Worm (Caenorhabditis elegans): ENCODE results near the gene ZK84.2.

ZK84.2 gene

DNA sequence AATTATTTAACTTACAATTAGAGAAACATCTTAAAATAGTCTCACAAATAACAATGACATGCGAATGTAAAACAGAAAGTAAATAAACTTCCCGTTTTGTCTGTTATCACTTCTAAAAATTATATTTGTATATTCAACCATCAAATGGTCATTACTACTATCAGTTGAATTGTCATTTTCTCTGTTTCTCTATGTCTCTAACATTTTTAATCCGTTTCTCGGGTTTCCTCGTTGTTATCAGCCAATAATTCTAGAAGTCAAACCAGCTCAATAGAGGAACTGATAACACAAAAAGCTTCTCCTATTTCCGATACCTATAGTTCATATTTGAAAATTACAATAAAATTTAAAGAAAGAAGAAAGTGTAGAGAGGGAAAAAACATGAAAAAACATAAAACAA is 12.5 kb downstream of the ZK84.2 start (continued):
- no peak for TF ChIP-seq hlh-17 (GFP tag; optimal IDR thresholded peaks at IDR 0.05; ENCODE audit: borderline replicate concordance)
- TF ChIP-seq unc-98 (GFP tag; IDR thresholded peaks at IDR 0.05) = no peak
- TF ChIP-seq dpl-1 (GFP tag; optimal IDR thresholded peaks at IDR 0.05) = no peak
- no peak for TF ChIP-seq unc-62 (GFP tag; optimal IDR thresholded peaks at IDR 0.05)
- TF ChIP-seq lin-39 (tag; optimal IDR thresholded peaks at IDR 0.05) = no peak
- no peak for TF ChIP-seq lin-13 (GFP tag; optimal IDR thresholded peaks at IDR 0.05)
- TF ChIP-seq swsn-7 (tag; optimal IDR thresholded peaks at IDR 0.05) = no peak
- TF ChIP-seq efl-3 (GFP tag; optimal IDR thresholded peaks at IDR 0.05) = no peak
- no peak for TF ChIP-seq isw-1 (GFP tag; IDR thresholded peaks at IDR 0.05)
- TF ChIP-seq nhr-20 (tag; optimal IDR thresholded peaks at IDR 0.05) = peak; percentile 42
- TF ChIP-seq elt-2 (tag; optimal IDR thresholded peaks at IDR 0.05) = peak; percentile 100
- no peak for TF ChIP-seq hlh-4 (tag; optimal IDR thresholded peaks at IDR 0.05)
- TF ChIP-seq fkh-8 (tag; optimal IDR thresholded peaks at IDR 0.05) = no peak
- TF ChIP-seq egl-13 (tag; optimal IDR thresholded peaks at IDR 0.05) = no peak
- no peak for TF ChIP-seq lin-35 (GFP tag; optimal IDR thresholded peaks at IDR 0.05)
- no peak for TF ChIP-seq C16A3.4 (tag; optimal IDR thresholded peaks at IDR 0.05)
- TF ChIP-seq tbx-2 (tag; optimal IDR thresholded peaks at IDR 0.05) = no peak
- TF ChIP-seq efl-1 (optimal IDR thresholded peaks at IDR 0.05) = no peak
- TF ChIP-seq efl-1 (GFP tag; optimal IDR thresholded peaks at IDR 0.05 in 1 of 2) = peak in 1 of 2 experiments; percentile 73
- no peak for TF ChIP-seq aha-1 (tag; optimal IDR thresholded peaks at IDR 0.05)
- no peak for TF ChIP-seq zag-1 (tag; optimal IDR thresholded peaks at IDR 0.05)
- no peak for TF ChIP-seq nhr-28 (tag; optimal IDR thresholded peaks at IDR 0.05)
- TF ChIP-seq ztf-4 (tag; optimal IDR thresholded peaks at IDR 0.05) = no peak
- TF ChIP-seq ztf-11 (tag; optimal IDR thresholded peaks at IDR 0.05) = no peak
- no peak for TF ChIP-seq sox-4 (tag; optimal IDR thresholded peaks at IDR 0.05)
- TF ChIP-seq xbp-1 (tag; optimal IDR thresholded peaks at IDR 0.05) = no peak
- TF ChIP-seq sup-37 (GFP tag; optimal IDR thresholded peaks at IDR 0.05) = no peak
- no peak for TF ChIP-seq ceh-63 (GFP tag; optimal IDR thresholded peaks at IDR 0.05)
- no peak for TF ChIP-seq nhr-237 (tag; optimal IDR thresholded peaks at IDR 0.05)
- peak in 1 of 2 experiments; percentile 36 for TF ChIP-seq lsy-2 (tag; optimal IDR thresholded peaks at IDR 0.05)
- TF ChIP-seq elt-3 (tag; optimal IDR thresholded peaks at IDR 0.05) = no peak
- no peak for TF ChIP-seq mef-2 (tag; optimal IDR thresholded peaks at IDR 0.05)
- no peak for TF ChIP-seq sptf-1 (tag; optimal IDR thresholded peaks at IDR 0.05)
- TF ChIP-seq nhr-85 (tag) = no peak
- no peak for TF ChIP-seq mab-9 (GFP tag; IDR thresholded peaks at IDR 0.05)
- TF ChIP-seq irx-1 (tag; optimal IDR thresholded peaks at IDR 0.05) = no peak

DNA sequence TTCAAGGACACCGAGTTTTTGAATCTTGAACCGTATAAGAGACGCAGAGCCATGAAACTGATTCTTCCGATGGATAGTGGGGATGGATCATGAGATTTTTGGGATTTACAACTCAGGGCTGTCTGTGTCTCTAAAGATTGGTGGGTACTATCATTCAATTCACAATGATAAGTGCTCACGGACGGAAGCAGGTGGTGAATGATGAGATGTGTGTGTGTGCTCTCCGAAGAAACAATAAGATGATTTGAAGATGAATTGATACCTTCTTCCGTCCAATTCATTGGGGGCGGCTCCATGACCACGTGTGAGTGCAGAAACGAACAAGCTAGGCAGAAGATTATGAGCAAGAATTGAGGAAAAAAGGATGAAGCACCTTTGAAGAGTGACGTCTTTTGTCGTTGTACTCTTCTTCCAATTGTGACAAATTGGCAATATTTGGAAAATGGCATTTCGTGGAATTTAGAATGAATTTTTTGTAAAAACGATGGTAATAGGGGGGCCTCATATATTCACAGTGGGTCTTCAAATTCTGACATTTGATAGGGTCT is 14.5 kb downstream of the ZK84.2 start:
- TF ChIP-seq lir-3 (tag; optimal IDR thresholded peaks at IDR 0.05; ENCODE audit: poor library complexity) (no peak), hlh-4 (tag; optimal IDR thresholded peaks at IDR 0.05) (no peak), lin-15B (tag; optimal IDR thresholded peaks at IDR 0.05) (no peak), C04F5.9 (tag; optimal IDR thresholded peaks at IDR 0.05) (no peak), sox-4 (tag; optimal IDR thresholded peaks at IDR 0.05) (no peak), sup-37 (GFP tag; optimal IDR thresholded peaks at IDR 0.05) (no peak), mab-9 (GFP tag; IDR thresholded peaks at IDR 0.05) (no peak), aha-1 (tag; optimal IDR thresholded peaks at IDR 0.05) (no peak), ztf-4 (tag; optimal IDR thresholded peaks at IDR 0.05) (no peak), tbx-2 (tag; optimal IDR thresholded peaks at IDR 0.05) (no peak), egl-13 (tag; optimal IDR thresholded peaks at IDR 0.05) (no peak), swsn-7 (tag; optimal IDR thresholded peaks at IDR 0.05) (peak; percentile 12), fos-1 (tag; optimal IDR thresholded peaks at IDR 0.05) (no peak), sptf-1 (tag; optimal IDR thresholded peaks at IDR 0.05) (no peak), ztf-11 (tag; optimal IDR thresholded peaks at IDR 0.05) (no peak), nhr-85 (tag) (no peak), nhr-19 (GFP tag; conservative IDR thresholded peaks at IDR 0.05) (peak; percentile 38; the same call in 1 of the 2 replicates), mef-2 (tag; optimal IDR thresholded peaks at IDR 0.05) (no peak), nhr-76 (tag; optimal IDR thresholded peaks at IDR 0.05) (no peak), lin-13 (GFP tag; optimal IDR thresholded peaks at IDR 0.05) (no peak), fkh-10 (GFP tag; optimal IDR thresholded peaks at IDR 0.05) (no peak), nhr-84 (tag; optimal IDR thresholded peaks at IDR 0.05) (no peak), unc-98 (GFP tag; IDR thresholded peaks at IDR 0.05) (no peak), ceh-8 (GFP tag; optimal IDR thresholded peaks at IDR 0.05) (no peak), nhr-12 (tag; optimal IDR thresholded peaks at IDR 0.05) (no peak), lin-39 (tag; optimal IDR thresholded peaks at IDR 0.05) (peak; percentile 19), aly-2 (tag; optimal IDR thresholded peaks at IDR 0.05) (no peak), nhr-47 (tag; optimal IDR thresholded peaks at IDR 0.05) (peak; percentile 3), xbp-1 (tag; optimal IDR thresholded peaks at IDR 0.05) (no peak), lin-35 (GFP tag; optimal IDR thresholded peaks at IDR 0.05) (no peak), nhr-11 (tag; optimal IDR thresholded peaks at IDR 0.05) (no peak), ets-5 (GFP tag; IDR thresholded peaks at IDR 0.05) (no peak), skn-1 (tag; optimal IDR thresholded peaks at IDR 0.05) (no peak), irx-1 (tag; optimal IDR thresholded peaks at IDR 0.05) (no peak)
